Worm (Caenorhabditis elegans) whole organism, L3 larva: ENCODE results near the gene H37A05.4.

Source experiments
- R02D3.7 ChIP-seq: fragments of 150-350 bp; optimal IDR thresholded peaks from 2 replicates; lab custom pipeline; 2014; ENCODE audit warnings: missing biosample characterization, missing genetic modification characterization
- ZK546.5 ChIP-seq: sonication (generic microtip); optimal IDR thresholded peaks from 2 replicates; lab custom pipeline; 2017; ENCODE audit warnings: missing biosample characterization, missing genetic modification characterization
- ceh-16 ChIP-seq: sonication (generic microtip); optimal IDR thresholded peaks from 2 replicates; lab custom pipeline; 2017; ENCODE audit warnings: missing biosample characterization, missing genetic modification characterization
- ceh-28 ChIP-seq: fragments of 150-350 bp; optimal IDR thresholded peaks from 2 replicates; lab custom pipeline; 2014; ENCODE audit warnings: missing biosample characterization, missing genetic modification reagents, missing genetic modification characterization
- ceh-9 ChIP-seq: sonication (generic microtip); optimal IDR thresholded peaks from 2 replicates; lab custom pipeline; 2018; ENCODE audit warnings: missing biosample characterization, missing genetic modification characterization
- daf-12 ChIP-seq: fragments of 150-350 bp; optimal IDR thresholded peaks from 2 replicates; lab custom pipeline; 2014; ENCODE audit warnings: missing biosample characterization, missing genetic modification reagents, missing genetic modification characterization
- egl-27 ChIP-seq: sonication (generic microtip); optimal IDR thresholded peaks from 4 replicates; lab custom pipeline; 2017; ENCODE audit warnings: missing biosample characterization, missing genetic modification reagents, missing genetic modification characterization
- egl-5 ChIP-seq: fragments of 150-350 bp; optimal IDR thresholded peaks from 2 replicates; lab custom pipeline; 2017; ENCODE audit warnings: missing biosample characterization, missing genetic modification reagents, missing genetic modification characterization, inconsistent platforms
- elt-1 ChIP-seq: fragments of 150-350 bp; optimal IDR thresholded peaks from 2 replicates; lab custom pipeline; 2014; ENCODE audit warnings: missing biosample characterization, missing genetic modification characterization
- elt-2 ChIP-seq: sonication (generic microtip); optimal IDR thresholded peaks from 2 replicates; lab custom pipeline; 2016; ENCODE audit warnings: missing genetic modification reagents, mild to moderate bottlenecking, missing genetic modification characterization, missing compliant biosample characterization
- elt-3 ChIP-seq, 3 experiments: fragments of 150-350 bp in 1 of 3; sonication (generic microtip) in 2 of 3; optimal IDR thresholded peaks; 2 replicates in 2 of 3; 4 replicates in 1 of 3; lab custom pipeline; 2014 to 2017; ENCODE audit warnings: missing biosample characterization in 3 of 3, missing genetic modification characterization in 3 of 3
- eor-1 ChIP-seq, 2 experiments: fragments of 150-350 bp; optimal IDR thresholded peaks; 2 replicates each; lab custom pipeline; 2014 to 2018; ENCODE audit warnings: missing biosample characterization in 2 of 2, missing genetic modification characterization in 2 of 2
- fkh-10 ChIP-seq: sonication (generic microtip); optimal IDR thresholded peaks from 2 replicates; lab custom pipeline; 2017; ENCODE audit warnings: missing biosample characterization, missing genetic modification reagents, missing genetic modification characterization
- fkh-2 ChIP-seq: fragments of 150-350 bp; optimal IDR thresholded peaks from 2 replicates; lab custom pipeline; 2014; ENCODE audit warnings: missing biosample characterization, missing genetic modification reagents, missing genetic modification characterization
- hmg-11 ChIP-seq: sonication (generic microtip); optimal IDR thresholded peaks from 2 replicates; lab custom pipeline; 2016; ENCODE audit warnings: missing genetic modification characterization, missing compliant biosample characterization
- jun-1 ChIP-seq: fragments of 150-350 bp; optimal IDR thresholded peaks from 2 replicates; lab custom pipeline; 2014; ENCODE audit warnings: missing biosample characterization, missing genetic modification reagents, missing genetic modification characterization
- lin-15B ChIP-seq: fragments of 150-350 bp; optimal IDR thresholded peaks from 2 replicates; lab custom pipeline; 2014; ENCODE audit warnings: missing biosample characterization, missing genetic modification characterization
- lin-39 ChIP-seq: fragments of 150-350 bp; optimal IDR thresholded peaks from 2 replicates; lab custom pipeline; 2018; ENCODE audit warnings: missing biosample characterization, missing genetic modification reagents, missing genetic modification characterization
- mdl-1 ChIP-seq: fragments of 150-350 bp; optimal IDR thresholded peaks from 2 replicates; lab custom pipeline; 2014; ENCODE audit warnings: missing biosample characterization, missing genetic modification characterization
- mml-1 ChIP-seq: fragments of 150-350 bp; sonication (generic microtip); optimal IDR thresholded peaks from 3 replicates; lab custom pipeline; 2014; ENCODE audit warnings: missing biosample characterization, missing genetic modification characterization
- nhr-23 ChIP-seq: fragments of 150-350 bp; optimal IDR thresholded peaks from 2 replicates; lab custom pipeline; 2014; ENCODE audit warnings: missing biosample characterization, missing genetic modification reagents, missing genetic modification characterization
- nhr-25 ChIP-seq: sonication (generic microtip); optimal IDR thresholded peaks from 2 replicates; lab custom pipeline; 2017; ENCODE audit warnings: missing biosample characterization, missing genetic modification characterization
- nhr-28 ChIP-seq: fragments of 150-350 bp; optimal IDR thresholded peaks from 2 replicates; lab custom pipeline; 2014; ENCODE audit warnings: missing biosample characterization, missing genetic modification characterization
- nhr-77 ChIP-seq: fragments of 150-350 bp; optimal IDR thresholded peaks from 2 replicates; lab custom pipeline; 2014; ENCODE audit warnings: missing biosample characterization, missing genetic modification characterization
- pha-4 ChIP-seq: fragments of 150-350 bp; optimal IDR thresholded peaks from 2 replicates; lab custom pipeline; 2014; ENCODE audit warnings: missing biosample characterization, missing genetic modification reagents, missing genetic modification characterization
- pqm-1 ChIP-seq: fragments of 150-350 bp; optimal IDR thresholded peaks from 2 replicates; lab custom pipeline; 2017; ENCODE audit warnings: missing biosample characterization, missing genetic modification characterization, inconsistent platforms
- snpc-4 ChIP-seq: fragments of 150-350 bp; optimal IDR thresholded peaks from 2 replicates; lab custom pipeline; 2014; ENCODE audit warnings: missing biosample characterization, missing genetic modification characterization
- tbx-2 ChIP-seq: sonication (generic microtip); optimal IDR thresholded peaks from 2 replicates; lab custom pipeline; 2016; ENCODE audit warnings: mild to moderate bottlenecking, missing genetic modification characterization, missing compliant biosample characterization
- unc-39 ChIP-seq: sonication (generic microtip); optimal IDR thresholded peaks from 4 replicates; lab custom pipeline; 2017; ENCODE audit warnings: missing biosample characterization, missing genetic modification characterization
- zag-1 ChIP-seq: fragments of 150-350 bp; optimal IDR thresholded peaks from 2 replicates; lab custom pipeline; 2014; ENCODE audit warnings: missing biosample characterization, missing genetic modification characterization
- ztf-11 ChIP-seq: fragments of 150-350 bp; optimal IDR thresholded peaks from 2 replicates; lab custom pipeline; 2014; ENCODE audit warnings: missing biosample characterization, missing genetic modification characterization

The H37A05.4 gene

DNA sequence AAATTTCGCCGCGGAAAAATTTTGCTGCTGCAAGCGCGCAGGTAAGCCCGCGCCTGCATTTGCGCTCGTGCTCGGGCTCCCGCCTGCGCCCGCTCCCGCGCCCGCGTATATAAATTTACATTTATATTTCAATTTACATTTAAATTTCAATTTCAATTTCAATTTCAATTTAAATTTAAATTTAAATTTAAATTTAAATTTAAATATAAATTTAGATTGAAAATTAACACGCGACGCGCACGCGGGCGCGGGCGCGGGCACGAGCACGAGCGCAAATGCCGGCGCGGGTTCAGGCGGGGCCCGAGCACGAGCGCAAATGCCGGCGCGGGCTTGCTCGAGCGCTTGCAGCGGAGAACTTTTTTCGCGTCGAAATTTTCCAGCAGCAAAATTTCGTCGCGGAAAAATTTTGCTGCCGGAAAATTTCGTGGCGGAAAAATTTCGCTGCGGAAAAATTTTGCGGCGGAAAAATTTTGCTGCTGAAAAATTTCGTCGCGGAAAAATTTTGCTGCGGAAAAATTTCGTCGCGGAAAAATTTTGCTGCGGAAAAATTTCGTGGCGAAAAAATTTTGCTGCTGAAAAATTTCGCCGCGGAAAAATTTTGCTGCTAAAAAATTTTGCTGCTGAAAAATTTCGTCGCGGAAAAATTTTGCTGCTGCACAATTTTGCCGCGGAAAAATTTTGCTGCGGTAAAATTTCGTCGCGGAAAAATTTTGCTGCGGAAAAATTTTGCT, 3.6 kb downstream of the H37A05.4 start:
- no peak for TF ChIP-seq nhr-25
- TF ChIP-seq eor-1 (tag; optimal IDR thresholded peaks at IDR 0.05; lab: Kevin White, UChicago), result no peak
- TF ChIP-seq daf-12, result no peak
- no peak for TF ChIP-seq elt-2 (tag; lab: Kevin White, UChicago)
- no peak for TF ChIP-seq ceh-9 (tag; lab: Kevin White, UChicago)
- TF ChIP-seq ztf-11, result no peak
- no peak for TF ChIP-seq ZK546.5 (tag; lab: Kevin White, UChicago)
- TF ChIP-seq ceh-16 (tag; lab: Kevin White, UChicago), result no peak
- TF ChIP-seq nhr-77 (tag; lab: Kevin White, UChicago), result no peak

DNA sequence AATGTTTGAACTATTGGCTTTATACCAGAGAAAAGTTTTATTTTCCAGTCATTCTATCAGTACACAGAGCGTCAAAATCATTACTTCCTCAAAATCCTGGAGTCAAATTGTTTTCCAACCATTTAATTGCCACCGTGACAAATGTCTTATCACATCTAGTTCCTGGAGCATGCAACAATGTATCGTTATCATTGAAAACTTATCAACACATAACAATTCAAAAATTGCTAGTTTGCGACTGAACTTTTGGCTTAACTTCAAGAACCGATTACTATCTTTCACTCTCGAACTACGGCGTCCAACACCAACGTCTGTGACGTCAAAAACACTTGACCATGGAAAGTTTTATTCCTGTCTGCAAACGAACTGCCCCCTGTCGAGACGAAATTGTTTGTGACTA, 11.5 kb downstream of the H37A05.4 start:
- peak; percentile 89 for TF ChIP-seq elt-2 (tag; lab: Kevin White, UChicago)
- no peak for TF ChIP-seq nhr-23 (tag; lab: Kevin White, UChicago)
- TF ChIP-seq pha-4 (tag; lab: Kevin White, UChicago), result peak; percentile 3
- TF ChIP-seq jun-1, result peak; percentile 22

DNA sequence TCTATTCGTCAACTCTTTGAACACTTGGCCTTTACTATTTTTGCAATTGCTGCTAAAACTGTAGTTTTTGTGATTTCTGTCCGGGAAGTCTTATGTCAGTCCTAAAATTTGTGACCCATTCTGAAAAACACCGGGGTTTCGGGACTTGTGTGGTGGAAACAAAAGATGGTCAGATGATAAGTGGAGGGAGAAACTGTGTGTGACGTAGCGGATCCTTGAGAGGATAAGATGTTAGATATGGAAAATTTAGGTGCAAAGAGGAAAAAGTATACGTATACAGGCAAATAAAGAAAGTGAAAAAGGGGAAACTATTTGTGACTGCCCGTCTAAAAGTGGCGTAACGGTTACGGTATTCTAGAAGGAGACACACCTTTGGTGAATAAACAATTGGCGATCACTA, 13.2 kb downstream of the H37A05.4 start:
- TF ChIP-seq elt-1 (tag; lab: Kevin White, UChicago) (peak; percentile 8), hmg-11 (tag; lab: Kevin White, UChicago) (no peak), nhr-23 (tag; lab: Kevin White, UChicago) (peak; percentile 21), ceh-28 (tag; lab: Kevin White, UChicago) (no peak), elt-3 (tag; optimal IDR thresholded peaks at IDR 0.05; lab: Kevin White, UChicago) (no peak), zag-1 (tag; lab: Kevin White, UChicago) (no peak)

DNA sequence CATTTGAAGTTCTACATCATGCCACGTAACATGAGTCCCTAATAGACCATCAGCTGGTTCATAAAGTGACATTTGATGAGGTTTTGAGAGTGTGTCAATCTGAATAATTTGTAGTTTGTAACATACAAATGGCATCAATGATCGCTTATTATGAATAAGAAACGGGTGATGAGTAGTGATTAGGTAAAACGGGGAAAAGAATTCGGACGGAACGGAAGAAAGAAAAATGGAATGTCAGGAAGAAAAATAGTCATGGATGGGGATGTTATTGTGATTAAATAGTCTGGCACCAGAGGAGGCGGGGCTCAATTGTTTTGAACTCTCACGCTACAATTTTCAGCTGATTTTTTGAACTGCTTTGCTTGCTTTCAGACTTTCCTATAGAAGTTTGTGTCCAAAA, 15.4 kb downstream of the H37A05.4 start, which contains the start of gene H37A05.2:
TSS of gene H37A05.2 (minus strand) at position 101 of the 400 bp plus-strand sequence.
- no peak for TF ChIP-seq elt-1 (tag; lab: Kevin White, UChicago)
- TF ChIP-seq mml-1 (tag; lab: Kevin White, UChicago), result no peak
- no peak for TF ChIP-seq unc-39 (tag; lab: Kevin White, UChicago)

DNA sequence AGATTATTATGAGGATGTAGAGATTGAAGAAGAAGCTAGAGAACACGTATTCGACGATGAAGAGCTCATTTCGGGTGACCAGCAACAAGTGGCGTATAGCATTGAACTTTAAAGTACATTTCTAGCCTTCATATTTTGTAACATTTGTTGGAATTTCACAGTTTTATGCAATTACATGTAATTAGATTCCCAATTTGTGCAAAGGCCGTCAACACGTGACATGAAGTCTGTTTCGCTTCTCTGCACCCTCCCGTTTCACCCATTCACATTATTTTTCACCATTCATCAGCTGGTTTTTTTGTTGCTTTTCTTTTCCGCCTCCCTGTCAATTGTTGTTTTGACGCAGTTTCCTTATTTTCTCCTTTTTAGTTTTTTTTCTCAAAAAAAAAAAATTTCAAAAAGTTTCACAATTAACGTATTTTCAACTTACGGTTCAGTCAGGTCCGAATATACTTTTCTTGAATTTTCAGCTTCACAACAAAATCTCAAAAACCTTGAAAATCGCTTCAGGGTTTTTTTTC, 22.4 kb downstream of the H37A05.4 start, which contains the start of gene sde-2:
TSS of gene sde-2 (plus strand) at position 471 of the 521 bp plus-strand sequence.
- TF ChIP-seq egl-5 (tag; lab: Kevin White, UChicago), result peak; percentile 35
- TF ChIP-seq mml-1 (tag; lab: Kevin White, UChicago), result no peak
- peak; percentile 4 for TF ChIP-seq lin-39 (tag; lab: Kevin White, UChicago)
- no peak for TF ChIP-seq R02D3.7 (tag; lab: Kevin White, UChicago)

DNA sequence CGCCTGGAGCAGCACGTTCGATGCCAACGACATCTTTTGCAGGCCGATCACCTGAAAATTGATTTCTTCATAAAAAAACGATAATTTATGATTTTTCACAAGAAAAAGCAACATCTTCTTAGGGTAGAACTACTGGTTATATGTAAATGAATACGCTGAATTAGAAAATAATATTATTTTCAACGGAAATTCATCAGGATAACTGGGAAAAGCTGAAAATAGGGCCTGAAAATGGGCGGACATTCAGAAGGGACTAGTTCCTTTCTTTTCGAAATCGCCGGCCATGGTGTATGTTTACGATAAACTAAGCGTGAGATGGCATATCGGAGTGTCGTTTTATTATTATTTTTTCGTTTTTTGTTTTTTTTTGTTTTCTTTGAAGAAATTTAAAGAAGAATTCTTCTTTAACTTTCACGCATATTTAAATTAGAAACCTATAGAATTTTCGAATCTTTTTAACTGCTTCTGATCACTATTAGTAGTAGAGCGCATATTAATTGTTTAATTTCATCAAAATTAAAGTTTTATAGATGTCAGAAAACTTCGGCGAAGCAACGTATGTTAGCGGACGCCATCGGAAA, 24.0 kb downstream of the H37A05.4 start, which contains the start of the genes nduv-2 and F53F4.12:
TSS of gene nduv-2 (minus strand) at position 51 of the 581 bp plus-strand sequence.
TSS of gene F53F4.12 (plus strand) at position 531 of the 581 bp plus-strand sequence.
- TF ChIP-seq unc-39 (tag; lab: Kevin White, UChicago) (no peak), fkh-10 (no peak), R02D3.7 (tag; lab: Kevin White, UChicago) (peak; percentile 86), lin-15B (tag; lab: Kevin White, UChicago) (peak; percentile 89), hmg-11 (tag; lab: Kevin White, UChicago) (peak; percentile 64), elt-1 (tag; lab: Kevin White, UChicago) (no peak), nhr-25 (peak; percentile 10), pqm-1 (tag; lab: Kevin White, UChicago) (peak; percentile 1), snpc-4 (tag; lab: Kevin White, UChicago) (peak; percentile 13)

DNA sequence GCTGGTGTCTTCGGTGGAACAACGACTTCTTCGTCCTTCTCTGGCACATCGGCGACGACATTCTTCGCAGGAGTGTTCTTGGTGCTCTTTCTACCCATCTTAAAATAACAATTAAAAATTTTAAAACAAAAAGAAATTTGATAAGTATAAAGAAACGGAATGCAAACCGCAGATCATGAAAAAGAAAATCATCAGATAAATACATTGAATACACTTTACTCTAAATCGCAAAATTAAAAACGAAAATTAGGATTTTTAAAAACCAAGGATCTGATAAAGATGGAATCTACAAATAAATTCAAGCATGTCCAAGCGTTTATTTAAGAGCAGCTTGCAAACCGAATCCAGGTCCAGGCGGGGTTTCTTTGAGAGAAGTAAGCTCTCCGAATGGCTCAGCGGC, 25.2 kb downstream of the H37A05.4 start, which contains the start of gene F53F4.11:
TSS of gene F53F4.11 (minus strand) at position 101 of the 400 bp plus-strand sequence.
- TF ChIP-seq elt-1 (tag; lab: Kevin White, UChicago) (no peak), ZK546.5 (tag; lab: Kevin White, UChicago) (no peak), nhr-28 (tag; lab: Kevin White, UChicago) (no peak), snpc-4 (tag; lab: Kevin White, UChicago) (no peak), nhr-23 (tag; lab: Kevin White, UChicago) (no peak), ceh-9 (tag; lab: Kevin White, UChicago) (no peak), tbx-2 (tag; lab: Kevin White, UChicago) (no peak), egl-5 (tag; lab: Kevin White, UChicago) (no peak), fkh-10 (no peak), nhr-77 (tag; lab: Kevin White, UChicago) (no peak), egl-27 (no peak), daf-12 (no peak), mdl-1 (tag; lab: Kevin White, UChicago) (no peak), lin-39 (tag; lab: Kevin White, UChicago) (no peak), fkh-2 (tag; lab: Kevin White, UChicago) (no peak), elt-3 (tag; optimal IDR thresholded peaks at IDR 0.05; lab: Kevin White, UChicago) (no peak), R02D3.7 (tag; lab: Kevin White, UChicago) (no peak)
